Worm (Caenorhabditis elegans): ENCODE measurements around the gene spig-10.

The spig-10 gene

DNA sequence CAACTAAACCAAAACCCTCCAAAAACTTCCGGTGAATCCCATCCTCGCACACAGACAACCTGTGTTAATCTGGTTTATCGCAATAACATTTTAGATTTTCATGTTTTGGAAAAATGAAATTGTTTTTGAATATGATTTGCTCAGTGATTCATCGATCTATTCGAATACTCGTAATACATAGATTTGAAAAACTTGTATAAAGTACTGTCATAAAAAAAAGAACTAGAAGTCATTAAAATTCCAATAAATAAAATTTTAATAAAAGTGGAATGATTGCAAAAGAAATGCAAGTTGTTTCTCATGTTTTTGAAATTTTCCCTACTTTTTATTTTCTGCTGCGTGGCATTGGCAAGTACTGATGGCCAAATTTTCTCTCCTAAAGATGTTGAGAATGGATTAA is 48.5 kb downstream of the spig-10 start, which contains the start of gene spig-8:
Gene spig-8, plus strand, starts transcription at position 301 of the 400 bp plus-strand sequence.
- no peak for TF ChIP-seq unc-39 (tag; optimal IDR thresholded peaks at IDR 0.05)
- TF ChIP-seq nhr-237 (tag; optimal IDR thresholded peaks at IDR 0.05): no peak
- TF ChIP-seq mab-5 (tag; optimal IDR thresholded peaks at IDR 0.05): no peak
- no peak for TF ChIP-seq drap-1 (GFP tag; optimal IDR thresholded peaks at IDR 0.05)
- TF ChIP-seq elt-3 (tag; optimal IDR thresholded peaks at IDR 0.05): no peak
- TF ChIP-seq nhr-28 (tag; optimal IDR thresholded peaks at IDR 0.05): no peak
- no peak for TF ChIP-seq sptf-1 (tag; optimal IDR thresholded peaks at IDR 0.05)
- TF ChIP-seq mep-1 (tag; optimal IDR thresholded peaks at IDR 0.05): no peak
- no peak for TF ChIP-seq ztf-11 (tag; optimal IDR thresholded peaks at IDR 0.05)

Data from whole organism, mixed stage, embryonic.